Worm (Caenorhabditis elegans) whole organism, early embryonic: ENCODE measurements around the gene F40F8.12.

Experiments used
- B0310.2 ChIP-seq: sonication (generic microtip); optimal IDR thresholded peaks from 2 replicates; lab custom pipeline; 2016; ENCODE audit warnings: mild to moderate bottlenecking, missing genetic modification characterization, missing compliant biosample characterization
- F13C5.2 ChIP-seq: sonication (generic microtip); optimal IDR thresholded peaks from 2 replicates; lab custom pipeline; 2017; ENCODE audit warnings: mild to moderate bottlenecking, missing genetic modification characterization, inconsistent platforms, missing compliant biosample characterization
- ama-1 ChIP-seq: fragments of 150-350 bp; optimal IDR thresholded peaks from 2 replicates; lab custom pipeline; 2014
- ceh-36 ChIP-seq: sonication (generic microtip); optimal IDR thresholded peaks from 2 replicates; lab custom pipeline; 2016; ENCODE audit warnings: missing genetic modification characterization, inconsistent platforms, missing compliant biosample characterization
- hmbx-1 ChIP-seq: sonication (generic microtip); optimal IDR thresholded peaks from 2 replicates; lab custom pipeline; 2016; ENCODE audit warnings: mild to moderate bottlenecking, missing genetic modification characterization, missing compliant biosample characterization
- hmg-4 ChIP-seq: fragments of 200-800 bp; sonication (Bioruptor generic); optimal IDR thresholded peaks from 2 replicates; lab custom pipeline; 2018; ENCODE audit warnings: mild to moderate bottlenecking, missing genetic modification characterization, missing compliant biosample characterization
- pes-1 ChIP-seq: fragments of 200-800 bp; sonication (Bioruptor generic); IDR thresholded peaks from 2 replicates; pipeline ENCODE4 v1.3.6; 2022; ENCODE audit warnings: missing genetic modification reagents, missing genetic modification characterization, missing compliant biosample characterization
- sea-1 ChIP-seq: fragments of 200-800 bp; sonication (Bioruptor generic); conservative IDR thresholded peaks from 2 replicates; pipeline ENCODE4 v1.3.6; 2022; ENCODE audit warnings: missing genetic modification characterization, missing compliant biosample characterization
- tra-4 ChIP-seq: sonication (generic microtip); optimal IDR thresholded peaks from 2 replicates; lab custom pipeline; 2017; ENCODE audit warnings: missing genetic modification characterization, missing compliant biosample characterization

DNA sequence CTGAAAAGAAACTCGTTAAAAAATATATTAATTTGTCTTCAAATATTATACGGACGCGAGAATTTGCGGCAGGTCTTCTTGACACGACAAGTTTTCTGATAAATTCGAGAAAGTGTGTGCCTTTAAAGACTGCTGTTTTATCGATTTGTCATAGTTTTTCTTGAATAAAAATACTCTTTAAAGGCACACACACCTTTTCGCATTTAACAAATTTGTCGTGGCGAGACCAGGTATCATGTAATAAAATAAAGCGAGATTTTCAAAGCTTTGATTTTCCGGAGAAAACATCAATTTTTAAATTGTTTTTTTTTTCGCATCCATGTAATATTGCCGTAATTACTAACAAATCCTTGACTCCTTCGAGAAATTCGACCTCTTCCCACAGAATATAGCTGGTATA is 28.4 kb upstream of the F40F8.12 start:
- TF ChIP-seq ama-1 (lab: Kevin White, UChicago) (no peak), B0310.2 (no peak), F13C5.2 (tag; lab: Kevin White, UChicago) (no peak), ceh-36 (tag; lab: Kevin White, UChicago) (no peak), sea-1 (GFP tag; lab: Robert Waterston, UW) (no peak), pes-1 (GFP tag; lab: Robert Waterston, UW) (no peak), hmbx-1 (no peak), hmg-4 (GFP tag; lab: Kevin White, UChicago) (no peak), tra-4 (no peak)
